Worm (Caenorhabditis elegans): ENCODE data around the gene srj-23.

Gene srj-23

ce11 chrV:1476284-1476792 lies 24.9 kb downstream of the srj-23 start (continued):
- TF ChIP-seq pbrm-1 (GFP tag; IDR thresholded peaks at IDR 0.05) (0 out of 2 replicates have a peak, but pooled peaks have one; percentile 11), hlh-12 (tag; optimal IDR thresholded peaks at IDR 0.05) (no peak), unc-130 (GFP tag; optimal IDR thresholded peaks at IDR 0.05) (no peak), ztf-18 (tag; optimal IDR thresholded peaks at IDR 0.05) (peak; percentile 6), pha-4 (tag; optimal IDR thresholded peaks at IDR 0.05) (no peak), mel-28 (tag; optimal IDR thresholded peaks at IDR 0.05; ENCODE audit: borderline replicate concordance) (no peak), hsf-1 (GFP tag; IDR thresholded peaks at IDR 0.05) (peak; percentile 64; the same call in 1 of the 2 replicates), chd-7 (tag; optimal IDR thresholded peaks at IDR 0.05) (no peak), attf-6 (GFP tag; IDR thresholded peaks at IDR 0.05) (0 out of 2 replicates have a peak, but pooled peaks have one; percentile 10), ekl-4 (GFP tag; IDR thresholded peaks at IDR 0.05) (peak; percentile 13; the same call in 1 of the 2 replicates), him-1 (tag; optimal IDR thresholded peaks at IDR 0.05) (no peak), ccch-3 (GFP tag; optimal IDR thresholded peaks at IDR 0.05) (no peak), nfya-1 (tag; optimal IDR thresholded peaks at IDR 0.05; ENCODE audit: borderline replicate concordance, insufficient read depth) (no peak), F39B2.1 (GFP tag; IDR thresholded peaks at IDR 0.05) (0 out of 2 replicates have a peak, but pooled peaks have one; percentile 2), egl-44 (GFP tag; IDR thresholded peaks at IDR 0.05) (no peak), let-607 (tag; optimal IDR thresholded peaks at IDR 0.05) (no peak), tbp1 (GFP tag; optimal IDR thresholded peaks at IDR 0.05) (peak; percentile 23)

- no peak for TF ChIP-seq repo-1 (tag; optimal IDR thresholded peaks at IDR 0.05)
- peak; percentile 77 for TF ChIP-seq lsl-1 (GFP tag; optimal IDR thresholded peaks at IDR 0.05)
- TF ChIP-seq madf-6 (GFP tag; IDR thresholded peaks at IDR 0.05): peak; percentile 26
- peak; percentile 33 for TF ChIP-seq xnd-1 (tag; optimal IDR thresholded peaks at IDR 0.05)
- TF ChIP-seq mcd-1 (GFP tag; IDR thresholded peaks at IDR 0.05): 0 out of 2 replicates have a peak, but pooled peaks have one; percentile 3
- no peak for TF ChIP-seq bed-1 (GFP tag; IDR thresholded peaks at IDR 0.05)
- TF ChIP-seq F37B4.10 (GFP tag; IDR thresholded peaks at IDR 0.05): no peak
- TF ChIP-seq T26A5.8 (tag; optimal IDR thresholded peaks at IDR 0.05): no peak
- no peak for TF ChIP-seq ztf-28 (GFP tag; IDR thresholded peaks at IDR 0.05)
- peak; percentile 1 for TF ChIP-seq him-1 (tag; optimal IDR thresholded peaks at IDR 0.05)
- TF ChIP-seq unc-130 (GFP tag; optimal IDR thresholded peaks at IDR 0.05): no peak
- peak; percentile 60 for TF ChIP-seq F33H1.4 (GFP tag; IDR thresholded peaks at IDR 0.05)
- TF ChIP-seq die-1 (tag; optimal IDR thresholded peaks at IDR 0.05): no peak
- 0 out of 2 replicates have a peak, but pooled peaks have one; percentile 5 for TF ChIP-seq rcor-1 (GFP tag; IDR thresholded peaks at IDR 0.05)
- TF ChIP-seq ztf-26 (tag; optimal IDR thresholded peaks at IDR 0.05): no peak
- peak; percentile 42 for TF ChIP-seq ceh-91 (GFP tag; IDR thresholded peaks at IDR 0.05)
- no peak for TF ChIP-seq tbx-9 (tag; optimal IDR thresholded peaks at IDR 0.05; ENCODE audit: borderline replicate concordance)
- TF ChIP-seq F52B5.7 (tag; optimal IDR thresholded peaks at IDR 0.05): no peak
- TF ChIP-seq F39B2.1 (GFP tag; IDR thresholded peaks at IDR 0.05): no peak
- no peak for TF ChIP-seq F23B12.7 (tag; optimal IDR thresholded peaks at IDR 0.05; ENCODE audit: insufficient read depth)
- no peak for TF ChIP-seq nfya-1 (tag; optimal IDR thresholded peaks at IDR 0.05; ENCODE audit: borderline replicate concordance, insufficient read depth)
- TF ChIP-seq egl-44 (GFP tag; IDR thresholded peaks at IDR 0.05): no peak
Observed at ce11 chrV:1476841-1477240, 25.4 kb downstream of the srj-23 start.

- peak; percentile 37 for TF ChIP-seq K12H6.12 (tag; optimal IDR thresholded peaks at IDR 0.05)
- no peak for TF ChIP-seq lag-1 (GFP tag; IDR thresholded peaks at IDR 0.05)
Observed at ce11 chrV:1480841-1481240, 29.4 kb downstream of the srj-23 start.
